Fruit fly (Drosophila melanogaster) whole organism, embryonic: ENCODE results near the gene fz.

ENCODE experiments used
- CG2875 ChIP-seq: fragments of 200-800 bp; sonication (Bioruptor generic); optimal IDR thresholded peaks from 2 replicates; lab custom pipeline; 2017; ENCODE audit warnings: missing biosample characterization, mild to moderate bottlenecking, missing genetic modification characterization, missing genetic modification reagents
- CG32532 ChIP-seq: fragments of 200-800 bp; sonication (Bioruptor generic); IDR thresholded peaks from 2 replicates; pipeline ENCODE4 v1.3.6; 2022; ENCODE audit warnings: missing biosample characterization, missing genetic modification characterization
- Taf1 ChIP-seq: fragments of 200-800 bp; sonication (Bioruptor generic); IDR thresholded peaks from 2 replicates; pipeline ENCODE4 v1.3.6; 2022; ENCODE audit warnings: missing biosample characterization, missing genetic modification characterization
- gro ChIP-seq: fragments of 200-800 bp; sonication (Bioruptor generic); optimal IDR thresholded peaks from 2 replicates; lab custom pipeline; 2016; ENCODE audit warnings: missing biosample characterization, missing genetic modification characterization
- unc-4 ChIP-seq: fragments of 200-800 bp; sonication (Bioruptor generic); IDR thresholded peaks from 2 replicates; pipeline ENCODE4 v1.3.6; 2022; ENCODE audit warnings: missing biosample characterization, missing genetic modification characterization; ENCODE audit not compliant: partially characterized antibody

dm6 chr3L:14332533-14332932 lies 58.4 kb downstream of the fz start:
- TF ChIP-seq CG32532 (GFP tag; lab: Robert Waterston, UW) (no peak), unc-4 (GFP tag; lab: Robert Waterston, UW) (no peak), gro (GFP tag; lab: Kevin White, UChicago) (no peak), CG2875 (GFP tag; lab: Kevin White, UChicago) (no peak), Taf1 (no peak)
